Worm (Caenorhabditis elegans): ENCODE measurements around the gene W02H3.1.

- TF ChIP-seq dox-1 (GFP tag; IDR thresholded peaks at IDR 0.05) (no peak), zim-3 (tag; optimal IDR thresholded peaks at IDR 0.05) (no peak), snpc-4 (GFP tag; optimal IDR thresholded peaks at IDR 0.05) (no peak), snpc-4 (tag; optimal IDR thresholded peaks at IDR 0.05) (no peak), cebp-1 (GFP tag; IDR thresholded peaks at IDR 0.05) (no peak), cebp-1 (tag; optimal IDR thresholded peaks at IDR 0.05) (no peak), ceh-58 (GFP tag; IDR thresholded peaks at IDR 0.05) (no peak), fkh-3 (tag; optimal IDR thresholded peaks at IDR 0.05) (no peak), nfya-1 (tag; optimal IDR thresholded peaks at IDR 0.05; ENCODE audit: borderline replicate concordance, insufficient read depth) (no peak)
Measured at ce11 chrX:11109200-11109599, 3.9 kb upstream of the W02H3.1 start, which contains the start of gene grd-1.

All from whole organism, young adult.